Worm (Caenorhabditis elegans) whole organism, L2 larva: Measurements from ENCODE around the gene col-74.

Experiments used
- C34F6.9 ChIP-seq: fragments of 150-350 bp; optimal IDR thresholded peaks from 2 replicates; lab custom pipeline; 2014; ENCODE audit warnings: missing biosample characterization, missing genetic modification characterization
- F13H6.1 ChIP-seq: sonication (generic microtip); optimal IDR thresholded peaks from 2 replicates; lab custom pipeline; 2016; ENCODE audit warnings: missing genetic modification characterization, missing compliant biosample characterization
- R02D3.7 ChIP-seq: fragments of 150-350 bp; optimal IDR thresholded peaks from 2 replicates; lab custom pipeline; 2014; ENCODE audit warnings: missing biosample characterization, missing genetic modification characterization
- Y55F3AM.14 ChIP-seq: fragments of 200-800 bp; sonication (Bioruptor generic); optimal IDR thresholded peaks from 2 replicates; lab custom pipeline; 2018; ENCODE audit warnings: mild to moderate bottlenecking, missing genetic modification characterization, missing compliant biosample characterization
- aly-2 ChIP-seq: fragments of 150-350 bp; optimal IDR thresholded peaks from 2 replicates; lab custom pipeline; 2014; ENCODE audit warnings: missing biosample characterization, missing genetic modification characterization
- blmp-1 ChIP-seq: sonication (generic microtip); optimal IDR thresholded peaks from 2 replicates; lab custom pipeline; 2017; ENCODE audit warnings: missing genetic modification characterization, mild to moderate bottlenecking, missing compliant biosample characterization, antibody characterized with exemption, moderate library complexity; ENCODE audit not compliant: insufficient read depth
- crh-2 ChIP-seq: sonication (generic microtip); optimal IDR thresholded peaks from 2 replicates; lab custom pipeline; 2017; ENCODE audit warnings: missing biosample characterization, missing genetic modification characterization
- elt-1 ChIP-seq: fragments of 150-350 bp; optimal IDR thresholded peaks from 2 replicates; lab custom pipeline; 2014; ENCODE audit warnings: missing biosample characterization, missing genetic modification characterization
- fos-1 ChIP-seq: fragments of 150-350 bp; optimal IDR thresholded peaks from 2 replicates; lab custom pipeline; 2014; ENCODE audit warnings: missing biosample characterization, missing genetic modification characterization
- gmeb-1 ChIP-seq: fragments of 150-350 bp; optimal IDR thresholded peaks from 2 replicates; lab custom pipeline; 2014; ENCODE audit warnings: missing biosample characterization, missing genetic modification characterization
- lin-11 ChIP-seq: fragments of 150-350 bp; sonication (generic microtip); optimal IDR thresholded peaks from 2 replicates; lab custom pipeline; 2014; ENCODE audit warnings: missing biosample characterization, missing genetic modification characterization, inconsistent platforms, mixed read lengths
- lin-13 ChIP-seq: fragments of 150-350 bp; optimal IDR thresholded peaks from 2 replicates; lab custom pipeline; 2014; ENCODE audit warnings: missing biosample characterization, missing genetic modification reagents, missing genetic modification characterization
- lsy-2 ChIP-seq, 2 experiments: fragments of 150-350 bp in 1 of 2; sonication (generic microtip) in 1 of 2; optimal IDR thresholded peaks; 2 replicates each; lab custom pipeline; 2014 to 2017; ENCODE audit warnings: missing biosample characterization in 2 of 2, missing genetic modification characterization in 2 of 2
- nhr-10 ChIP-seq: sonication (generic microtip); optimal IDR thresholded peaks from 2 replicates; lab custom pipeline; 2017; ENCODE audit warnings: missing biosample characterization, missing genetic modification characterization
- nhr-11 ChIP-seq: fragments of 150-350 bp; optimal IDR thresholded peaks from 2 replicates; lab custom pipeline; 2014; ENCODE audit warnings: missing biosample characterization, missing genetic modification characterization
- nhr-129 ChIP-seq: fragments of 150-350 bp; optimal IDR thresholded peaks from 2 replicates; lab custom pipeline; 2014; ENCODE audit warnings: missing biosample characterization, missing genetic modification characterization
- nhr-21 ChIP-seq: fragments of 150-350 bp; optimal IDR thresholded peaks from 2 replicates; lab custom pipeline; 2014; ENCODE audit warnings: missing biosample characterization, missing genetic modification characterization
- nhr-237 ChIP-seq: fragments of 150-350 bp; optimal IDR thresholded peaks from 2 replicates; lab custom pipeline; 2014; ENCODE audit warnings: missing biosample characterization, missing genetic modification characterization
- nhr-6 ChIP-seq: fragments of 150-350 bp; optimal IDR thresholded peaks from 2 replicates; lab custom pipeline; 2014; ENCODE audit warnings: missing biosample characterization, missing genetic modification characterization
- nhr-77 ChIP-seq: fragments of 150-350 bp; optimal IDR thresholded peaks from 2 replicates; lab custom pipeline; 2014; ENCODE audit warnings: missing biosample characterization, missing genetic modification characterization
- sem-4 ChIP-seq: fragments of 150-350 bp; optimal IDR thresholded peaks from 2 replicates; lab custom pipeline; 2014; ENCODE audit warnings: missing biosample characterization, missing genetic modification reagents, missing genetic modification characterization
- skn-1 ChIP-seq: sonication (generic microtip); optimal IDR thresholded peaks from 2 replicates; lab custom pipeline; 2017; ENCODE audit warnings: missing biosample characterization, missing genetic modification characterization
- sma-3 ChIP-seq: sonication (generic microtip); optimal IDR thresholded peaks from 2 replicates; lab custom pipeline; 2016; ENCODE audit warnings: missing genetic modification reagents, missing genetic modification characterization, missing compliant biosample characterization
- sma-9 ChIP-seq, 2 experiments: fragments of 150-350 bp in 1 of 2; sonication (generic microtip) in 1 of 2; optimal IDR thresholded peaks; 2 replicates each; lab custom pipeline; 2014 to 2016; ENCODE audit warnings: missing genetic modification characterization in 2 of 2, mild to moderate bottlenecking in 1 of 2, missing biosample characterization in 1 of 2, missing compliant biosample characterization in 1 of 2, missing genetic modification reagents in 1 of 2, moderate library complexity in 1 of 2
- unc-39 ChIP-seq: fragments of 150-350 bp; optimal IDR thresholded peaks from 2 replicates; lab custom pipeline; 2014; ENCODE audit warnings: missing biosample characterization, missing genetic modification characterization
- unc-55 ChIP-seq: fragments of 150-350 bp; sonication (generic microtip); optimal IDR thresholded peaks from 3 replicates; lab custom pipeline; 2014; ENCODE audit warnings: missing biosample characterization, missing genetic modification reagents, missing genetic modification characterization
- ztf-11 ChIP-seq: sonication (generic microtip); optimal IDR thresholded peaks from 2 replicates; lab custom pipeline; 2017; ENCODE audit warnings: missing biosample characterization, missing genetic modification characterization

col-74 gene

DNA sequence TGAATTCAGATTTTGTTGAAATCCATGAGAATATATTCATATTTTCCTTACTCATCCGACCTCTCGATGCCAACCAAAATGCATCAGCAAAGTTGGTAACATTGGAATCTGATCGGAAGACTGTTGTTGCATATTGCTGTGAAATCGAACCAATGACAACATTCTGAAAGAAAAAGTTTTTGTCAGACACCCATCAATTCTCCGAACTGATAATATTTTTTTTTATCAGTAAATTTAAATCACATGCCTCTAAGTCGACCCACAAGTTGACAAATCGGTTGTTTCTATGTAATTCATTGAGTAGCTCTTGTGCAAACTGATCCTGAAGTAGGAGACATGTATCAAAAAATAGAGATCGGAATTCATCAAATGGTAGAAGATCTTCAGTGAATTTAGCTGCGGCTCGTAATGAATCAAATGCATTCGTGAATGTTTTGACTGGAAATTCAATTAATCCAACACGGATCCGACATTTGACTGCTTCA lies at the start of gene col-74:
col-74 (plus strand) TSS at position 435 of the 485 bp plus-strand sequence.
- no peak for TF ChIP-seq aly-2 (tag; lab: Kevin White, UChicago)
- peak; percentile 47 for TF ChIP-seq fos-1 (tag; lab: Kevin White, UChicago)
- TF ChIP-seq gmeb-1 (tag; lab: Kevin White, UChicago): no peak
- no peak for TF ChIP-seq nhr-6 (tag; lab: Kevin White, UChicago)
- TF ChIP-seq, all 48 proteins: peak for 1

DNA sequence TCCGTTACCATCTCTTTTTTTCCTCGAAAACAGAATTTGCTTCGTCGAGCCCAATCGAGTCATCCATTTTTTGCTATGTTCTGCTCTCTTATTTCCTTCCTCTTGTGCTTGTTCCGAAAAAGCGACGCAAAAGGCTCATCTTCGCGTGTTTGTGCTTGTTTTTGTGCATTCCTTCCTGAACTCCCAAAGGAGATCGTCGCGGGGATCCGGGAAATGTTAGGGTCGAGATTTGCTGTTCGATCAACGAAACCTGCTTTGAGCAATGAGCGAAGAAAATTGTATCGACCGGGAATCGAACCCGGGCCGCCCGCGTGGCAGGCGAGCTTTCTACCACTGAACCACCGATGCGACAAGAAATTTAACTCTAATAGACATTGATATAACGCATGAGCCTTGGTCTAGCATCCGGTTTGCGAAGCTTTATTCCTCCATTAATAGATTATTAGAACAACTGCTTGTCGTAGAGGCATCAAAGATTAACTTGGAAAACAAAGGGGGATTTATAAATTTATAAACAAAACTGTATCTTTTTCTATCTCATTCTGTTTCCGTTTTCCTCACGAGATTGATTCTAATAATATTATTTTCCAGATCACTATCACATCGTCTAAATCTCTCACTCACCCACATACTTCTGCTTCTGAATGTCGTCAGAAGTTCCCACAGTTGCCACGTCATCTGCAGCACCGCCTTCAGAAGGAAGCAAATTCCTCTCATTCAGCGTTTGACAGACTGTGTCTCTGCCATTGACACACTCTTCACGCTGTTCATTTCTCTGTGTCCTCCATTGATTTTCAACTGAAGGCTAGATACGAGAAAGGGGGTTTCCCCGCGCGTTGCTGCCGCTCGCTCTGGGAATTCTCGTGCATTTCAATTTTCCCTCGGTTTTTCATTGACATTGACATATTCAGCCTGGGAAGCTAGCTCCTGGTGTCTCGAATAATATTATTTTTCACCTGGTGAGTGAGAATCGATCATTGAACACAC lies 47.9 kb upstream of the col-74 start, which contains the start of gene K05F1.6:
K05F1.6 (plus strand) TSS at position 586 of the 987 bp plus-strand sequence.
- TF ChIP-seq fos-1 (tag; lab: Kevin White, UChicago) (peak; percentile 29), F13H6.1 (tag; lab: Kevin White, UChicago) (peak; percentile 68), C34F6.9 (tag; lab: Kevin White, UChicago) (peak; percentile 21), crh-2 (tag; lab: Kevin White, UChicago) (peak; percentile 63), nhr-21 (tag; lab: Kevin White, UChicago) (peak; percentile 65), unc-55 (GFP tag; lab: Kevin White, UChicago) (peak; percentile 10), R02D3.7 (tag; lab: Kevin White, UChicago) (no peak), lsy-2 (tag; optimal IDR thresholded peaks at IDR 0.05; lab: Kevin White, UChicago) (peak; percentile 28 to 50), nhr-10 (no peak), sma-9 (GFP tag; optimal IDR thresholded peaks at IDR 0.05; lab: Kevin White, UChicago) (peak; percentile 62), sma-9 (tag; optimal IDR thresholded peaks at IDR 0.05; lab: Kevin White, UChicago) (no peak), unc-39 (tag; lab: Kevin White, UChicago) (no peak), Y55F3AM.14 (peak; percentile 70), sem-4 (tag; lab: Kevin White, UChicago) (peak; percentile 26), lin-13 (GFP tag; lab: Kevin White, UChicago) (peak; percentile 70), sma-3 (GFP tag; lab: Kevin White, UChicago) (peak; percentile 63), lin-11 (peak; percentile 48), nhr-129 (tag; lab: Kevin White, UChicago) (peak; percentile 59), gmeb-1 (tag; lab: Kevin White, UChicago) (no peak)

DNA sequence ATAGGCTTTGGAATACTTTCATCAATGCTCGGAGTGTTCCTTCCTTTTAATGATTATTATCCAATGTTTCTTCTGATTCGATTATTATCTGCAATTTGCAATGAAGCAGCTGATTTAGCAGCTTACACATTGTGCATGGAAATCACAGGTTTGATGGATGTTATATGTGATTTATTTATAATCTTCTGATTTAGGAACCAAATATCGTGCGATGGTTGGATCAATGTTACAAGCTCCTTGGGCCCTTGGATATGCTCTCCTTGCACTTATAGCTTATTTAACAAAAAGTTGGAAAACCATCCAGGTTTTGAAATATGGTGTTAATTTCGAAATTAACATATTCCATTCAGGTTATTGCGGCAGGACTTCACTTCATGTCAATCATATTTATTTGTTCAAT lies 44.7 kb upstream of the col-74 start:
- no peak for TF ChIP-seq skn-1 (tag; lab: Kevin White, UChicago)
- TF ChIP-seq ztf-11 (tag; lab: Kevin White, UChicago): no peak
- TF ChIP-seq nhr-21 (tag; lab: Kevin White, UChicago): no peak
- no peak for TF ChIP-seq nhr-6 (tag; lab: Kevin White, UChicago)
- no peak for TF ChIP-seq lsy-2 (tag; optimal IDR thresholded peaks at IDR 0.05; lab: Kevin White, UChicago)
- no peak for TF ChIP-seq lin-13 (GFP tag; lab: Kevin White, UChicago)
- TF ChIP-seq elt-1 (tag; lab: Kevin White, UChicago): no peak
- TF ChIP-seq blmp-1: no peak
- TF ChIP-seq nhr-237 (tag; lab: Kevin White, UChicago): no peak

DNA sequence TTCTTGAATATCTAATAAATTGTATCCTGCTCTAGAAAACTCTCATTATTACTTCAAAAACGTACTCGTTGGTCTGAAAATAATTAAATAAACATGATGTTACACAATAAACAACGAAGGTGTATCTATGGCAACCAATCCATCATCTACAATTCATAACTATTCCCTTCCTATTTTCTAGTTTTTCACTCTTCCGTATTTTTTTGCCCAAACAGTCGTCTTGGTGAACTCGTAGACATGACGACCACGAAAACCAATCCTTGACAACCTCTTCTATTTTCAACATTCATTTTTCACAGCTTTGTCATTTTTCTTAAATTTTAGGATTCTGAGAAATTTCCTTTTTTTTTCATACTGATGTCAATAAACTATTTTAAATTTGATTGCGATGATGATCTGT lies 41.4 kb upstream of the col-74 start, which contains the start of gene K05F1.13:
K05F1.13 (plus strand) TSS at position 301 of the 400 bp plus-strand sequence.
- TF ChIP-seq R02D3.7 (tag; lab: Kevin White, UChicago): no peak
- no peak for TF ChIP-seq sem-4 (tag; lab: Kevin White, UChicago)
- TF ChIP-seq nhr-11 (tag; lab: Kevin White, UChicago): no peak
- TF ChIP-seq ztf-11 (tag; lab: Kevin White, UChicago): no peak
- TF ChIP-seq skn-1 (tag; lab: Kevin White, UChicago): no peak

DNA sequence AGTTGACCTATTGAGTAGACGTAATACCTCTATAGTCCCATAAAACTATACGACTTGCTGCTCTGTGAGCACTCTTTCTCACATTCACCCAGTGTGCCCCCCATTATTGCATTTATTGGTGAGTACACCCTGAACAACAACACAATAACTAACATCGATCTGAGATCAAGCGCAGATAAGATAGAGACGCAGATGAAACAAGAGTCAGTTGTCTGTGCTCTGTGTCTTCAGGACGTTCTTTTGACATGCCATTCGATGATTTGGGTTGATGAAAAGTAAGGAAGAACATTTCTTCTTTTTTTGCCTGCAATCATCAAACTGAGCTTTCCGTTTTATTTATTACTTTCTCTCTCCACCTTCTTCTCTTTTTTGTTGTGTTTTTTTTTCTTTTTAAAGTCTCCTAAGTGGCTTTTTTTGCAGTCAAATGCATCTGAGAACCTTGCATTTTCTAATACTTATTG lies 39.8 kb upstream of the col-74 start, which contains the start of gene lect-2:
lect-2 (plus strand) TSS at position 411 of the 461 bp plus-strand sequence.
- TF ChIP-seq gmeb-1 (tag; lab: Kevin White, UChicago): no peak
- peak in 1 of 2 experiments; percentile 28 for TF ChIP-seq lsy-2 (tag; optimal IDR thresholded peaks at IDR 0.05; lab: Kevin White, UChicago)
- TF ChIP-seq nhr-77: no peak
- peak; percentile 11 for TF ChIP-seq C34F6.9 (tag; lab: Kevin White, UChicago)
- peak; percentile 22 for TF ChIP-seq F13H6.1 (tag; lab: Kevin White, UChicago)
- TF ChIP-seq nhr-129 (tag; lab: Kevin White, UChicago): peak; percentile 40
- peak; percentile 65 for TF ChIP-seq sma-9 (GFP tag; optimal IDR thresholded peaks at IDR 0.05; lab: Kevin White, UChicago)
- no peak for TF ChIP-seq sma-9 (tag; optimal IDR thresholded peaks at IDR 0.05; lab: Kevin White, UChicago)
- peak; percentile 39 for TF ChIP-seq elt-1 (tag; lab: Kevin White, UChicago)
